Fruit fly (Drosophila melanogaster): Measurements from ENCODE around the gene CG13994.

dm6 chr2L:6090365-6090764, 27.6 kb downstream of the CG13994 start:
- TF ChIP-seq knrl (GFP tag; IDR thresholded peaks at IDR 0.05; ENCODE audit: partially characterized antibody) (no peak), h (optimal IDR thresholded peaks at IDR 0.05) (no peak), yki (optimal IDR thresholded peaks at IDR 0.05) (no peak), CG13894 (tag; optimal IDR thresholded peaks at IDR 0.05) (peak; percentile 28), Dp (GFP tag; optimal IDR thresholded peaks at IDR 0.05) (no peak), cwo (GFP tag; optimal IDR thresholded peaks at IDR 0.05) (peak; percentile 68), ac (GFP tag; optimal IDR thresholded peaks at IDR 0.05) (no peak), dan (GFP tag; IDR thresholded peaks at IDR 0.05) (no peak)

Measured in whole organism, embryonic.